Worm (Caenorhabditis elegans) whole organism, L2 larva: ENCODE results near the gene sri-38.
"Not testable (repeated sequence)": the region's sequence is repeated elsewhere in the genome, so short reads cannot be mapped to it uniquely, and the experiment has no call there.

ENCODE experiments used
- C34F6.9 ChIP-seq: fragments of 150-350 bp; optimal IDR thresholded peaks from 2 replicates; lab custom pipeline; 2014; ENCODE audit warnings: missing biosample characterization, missing genetic modification characterization
- F13H6.1 ChIP-seq: sonication (generic microtip); optimal IDR thresholded peaks from 2 replicates; lab custom pipeline; 2016; ENCODE audit warnings: missing genetic modification characterization, missing compliant biosample characterization
- Y55F3AM.14 ChIP-seq: fragments of 200-800 bp; sonication (Bioruptor generic); optimal IDR thresholded peaks from 2 replicates; lab custom pipeline; 2018; ENCODE audit warnings: mild to moderate bottlenecking, missing genetic modification characterization, missing compliant biosample characterization
- ZK546.5 ChIP-seq: sonication (generic microtip); optimal IDR thresholded peaks from 2 replicates; lab custom pipeline; 2017; ENCODE audit warnings: missing biosample characterization, missing genetic modification characterization
- alr-1 ChIP-seq: fragments of 150-350 bp; optimal IDR thresholded peaks from 2 replicates; lab custom pipeline; 2014; ENCODE audit warnings: missing biosample characterization, missing genetic modification characterization
- aly-2 ChIP-seq: fragments of 150-350 bp; optimal IDR thresholded peaks from 2 replicates; lab custom pipeline; 2014; ENCODE audit warnings: missing biosample characterization, missing genetic modification characterization
- ama-1 ChIP-seq: fragments of 150-350 bp; optimal IDR thresholded peaks from 2 replicates; lab custom pipeline; 2018; ENCODE audit warnings: inconsistent platforms
- blmp-1 ChIP-seq: sonication (generic microtip); optimal IDR thresholded peaks from 2 replicates; lab custom pipeline; 2017; ENCODE audit warnings: missing genetic modification characterization, mild to moderate bottlenecking, missing compliant biosample characterization, antibody characterized with exemption, moderate library complexity; ENCODE audit not compliant: insufficient read depth
- ceh-16 ChIP-seq: fragments of 150-350 bp; optimal IDR thresholded peaks from 2 replicates; lab custom pipeline; 2014; ENCODE audit warnings: missing biosample characterization, missing genetic modification characterization
- ceh-82 ChIP-seq: fragments of 150-350 bp; optimal IDR thresholded peaks from 2 replicates; lab custom pipeline; 2014; ENCODE audit warnings: missing biosample characterization, missing genetic modification characterization
- crh-2 ChIP-seq: sonication (generic microtip); optimal IDR thresholded peaks from 2 replicates; lab custom pipeline; 2017; ENCODE audit warnings: missing biosample characterization, missing genetic modification characterization
- dmd-4 ChIP-seq: sonication (generic microtip); optimal IDR thresholded peaks from 2 replicates; lab custom pipeline; 2017; ENCODE audit warnings: missing biosample characterization, missing genetic modification characterization
- egl-27 ChIP-seq: sonication (generic microtip); optimal IDR thresholded peaks from 3 replicates; lab custom pipeline; 2017; ENCODE audit warnings: missing biosample characterization, missing genetic modification reagents, missing genetic modification characterization
- gmeb-1 ChIP-seq: fragments of 150-350 bp; optimal IDR thresholded peaks from 2 replicates; lab custom pipeline; 2014; ENCODE audit warnings: missing biosample characterization, missing genetic modification characterization
- lin-11 ChIP-seq: fragments of 150-350 bp; sonication (generic microtip); optimal IDR thresholded peaks from 2 replicates; lab custom pipeline; 2014; ENCODE audit warnings: missing biosample characterization, missing genetic modification characterization, inconsistent platforms, mixed read lengths
- lin-13 ChIP-seq: fragments of 150-350 bp; optimal IDR thresholded peaks from 2 replicates; lab custom pipeline; 2014; ENCODE audit warnings: missing biosample characterization, missing genetic modification reagents, missing genetic modification characterization
- lin-39 ChIP-seq: fragments of 150-350 bp; optimal IDR thresholded peaks from 2 replicates; lab custom pipeline; 2014; ENCODE audit warnings: missing biosample characterization, missing genetic modification reagents, missing genetic modification characterization
- lsy-2 ChIP-seq, 2 experiments: fragments of 150-350 bp in 1 of 2; sonication (generic microtip) in 1 of 2; optimal IDR thresholded peaks; 2 replicates each; lab custom pipeline; 2014 to 2017; ENCODE audit warnings: missing biosample characterization in 2 of 2, missing genetic modification characterization in 2 of 2
- mbf-1 ChIP-seq: sonication (generic microtip); optimal IDR thresholded peaks from 2 replicates; lab custom pipeline; 2017; ENCODE audit warnings: missing biosample characterization, missing genetic modification characterization
- mdl-1 ChIP-seq, 2 experiments: fragments of 150-350 bp in 1 of 2; sonication (generic microtip) in 1 of 2; optimal IDR thresholded peaks; 2 replicates each; lab custom pipeline; 2017; ENCODE audit warnings: missing biosample characterization in 2 of 2, missing genetic modification characterization in 2 of 2
- nhr-11 ChIP-seq: fragments of 150-350 bp; optimal IDR thresholded peaks from 2 replicates; lab custom pipeline; 2014; ENCODE audit warnings: missing biosample characterization, missing genetic modification characterization
- nhr-25 ChIP-seq: fragments of 150-350 bp; sonication (generic microtip); optimal IDR thresholded peaks from 3 replicates; lab custom pipeline; 2014; ENCODE audit warnings: missing biosample characterization, missing genetic modification characterization
- nhr-6 ChIP-seq: fragments of 150-350 bp; optimal IDR thresholded peaks from 2 replicates; lab custom pipeline; 2014; ENCODE audit warnings: missing biosample characterization, missing genetic modification characterization
- nhr-77 ChIP-seq: fragments of 150-350 bp; optimal IDR thresholded peaks from 2 replicates; lab custom pipeline; 2014; ENCODE audit warnings: missing biosample characterization, missing genetic modification characterization
- peb-1 ChIP-seq: fragments of 150-350 bp; optimal IDR thresholded peaks from 2 replicates; lab custom pipeline; 2014; ENCODE audit warnings: missing biosample characterization, missing genetic modification characterization
- sem-4 ChIP-seq: fragments of 150-350 bp; optimal IDR thresholded peaks from 2 replicates; lab custom pipeline; 2014; ENCODE audit warnings: missing biosample characterization, missing genetic modification reagents, missing genetic modification characterization
- sma-3 ChIP-seq: sonication (generic microtip); optimal IDR thresholded peaks from 2 replicates; lab custom pipeline; 2016; ENCODE audit warnings: missing genetic modification reagents, missing genetic modification characterization, missing compliant biosample characterization
- sma-9 ChIP-seq, 2 experiments: fragments of 150-350 bp in 1 of 2; sonication (generic microtip) in 1 of 2; optimal IDR thresholded peaks; 2 replicates each; lab custom pipeline; 2014 to 2016; ENCODE audit warnings: missing genetic modification characterization in 2 of 2, mild to moderate bottlenecking in 1 of 2, missing biosample characterization in 1 of 2, missing compliant biosample characterization in 1 of 2, missing genetic modification reagents in 1 of 2, moderate library complexity in 1 of 2
- unc-39 ChIP-seq: fragments of 150-350 bp; optimal IDR thresholded peaks from 2 replicates; lab custom pipeline; 2014; ENCODE audit warnings: missing biosample characterization, missing genetic modification characterization
- unc-55 ChIP-seq: fragments of 150-350 bp; sonication (generic microtip); optimal IDR thresholded peaks from 3 replicates; lab custom pipeline; 2014; ENCODE audit warnings: missing biosample characterization, missing genetic modification reagents, missing genetic modification characterization
- unc-62 ChIP-seq: fragments of 150-350 bp; optimal IDR thresholded peaks from 2 replicates; lab custom pipeline; 2014; ENCODE audit warnings: missing biosample characterization, missing genetic modification reagents, missing genetic modification characterization
- zag-1 ChIP-seq: fragments of 150-350 bp; optimal IDR thresholded peaks from 2 replicates; lab custom pipeline; 2014; ENCODE audit warnings: missing biosample characterization, missing genetic modification characterization

The sri-38 gene

DNA sequence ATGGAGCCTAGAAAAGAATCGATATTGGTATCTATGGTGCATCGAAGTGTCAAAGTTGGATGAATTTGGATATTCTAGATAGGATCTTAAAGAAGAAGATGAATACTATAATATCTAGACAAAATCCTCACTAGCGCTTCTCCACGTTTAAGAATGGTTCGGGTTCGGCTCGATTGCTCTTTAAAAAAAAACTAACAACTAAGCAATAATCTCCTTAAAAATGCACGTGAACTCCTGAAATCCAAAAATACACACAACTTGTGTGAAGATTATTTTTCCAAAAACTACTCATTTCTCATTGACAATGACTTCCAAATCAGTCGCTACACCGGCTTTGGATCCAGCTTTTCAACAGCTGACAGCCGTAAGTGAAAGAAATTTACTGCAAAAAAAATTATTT, 20.5 kb downstream of the sri-38 start, which contains the start of gene D2062.1:
Gene D2062.1 (plus strand): TSS at position 301 of the 400 bp plus-strand sequence.
- TF ChIP-seq dmd-4 (tag; lab: Kevin White, UChicago): no peak
- no peak for TF ChIP-seq mbf-1 (tag; lab: Kevin White, UChicago)
- TF ChIP-seq F13H6.1: no peak
- no peak for TF ChIP-seq lin-13 (GFP tag; lab: Kevin White, UChicago)
- TF ChIP-seq blmp-1 (tag; lab: Kevin White, UChicago): no peak
- TF ChIP-seq nhr-25: no peak
- no peak for TF ChIP-seq unc-62 (GFP tag; lab: Kevin White, UChicago)
- TF ChIP-seq ceh-82 (tag; lab: Kevin White, UChicago): no peak
- no peak for TF ChIP-seq unc-39
- no peak for TF ChIP-seq sem-4 (tag; lab: Kevin White, UChicago)
- TF ChIP-seq nhr-11 (tag; lab: Kevin White, UChicago): no peak
- no peak for TF ChIP-seq mdl-1 (tag; optimal IDR thresholded peaks at IDR 0.05; lab: Kevin White, UChicago)
- TF ChIP-seq ZK546.5 (tag; lab: Kevin White, UChicago): no peak
- TF ChIP-seq lin-11: no peak
- TF ChIP-seq lin-39 (tag; lab: Kevin White, UChicago): no peak
- TF ChIP-seq sma-9 (GFP tag; optimal IDR thresholded peaks at IDR 0.05; lab: Kevin White, UChicago): no peak
- TF ChIP-seq sma-9 (tag; optimal IDR thresholded peaks at IDR 0.05; lab: Kevin White, UChicago): no peak
- TF ChIP-seq nhr-77 (tag; lab: Kevin White, UChicago): no peak
- TF ChIP-seq sma-3 (GFP tag; lab: Kevin White, UChicago): no peak
- TF ChIP-seq gmeb-1 (tag; lab: Kevin White, UChicago): no peak
- TF ChIP-seq, all 48 proteins: peak for 0

DNA sequence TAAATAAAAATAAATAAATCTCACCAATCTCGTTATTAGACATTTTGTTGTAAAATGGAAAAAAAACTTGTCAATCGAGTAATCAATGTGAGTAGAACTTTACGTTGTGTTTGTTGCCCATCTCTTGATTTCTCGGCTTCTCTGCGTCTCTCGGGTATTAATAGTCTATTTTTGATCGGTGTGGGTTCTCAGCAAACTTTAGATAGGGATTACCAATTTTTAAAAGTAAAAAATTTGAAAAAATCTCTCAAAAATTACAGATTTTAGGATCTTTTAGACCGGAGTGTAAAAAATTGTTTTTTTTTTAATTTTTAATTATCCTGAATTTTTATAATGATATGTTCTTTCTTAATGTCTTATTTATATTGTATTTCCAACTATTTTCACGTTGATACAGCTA, 26.7 kb downstream of the sri-38 start, which contains the start of gene F22E5.21:
Gene F22E5.21 (minus strand): TSS at position 101 of the 400 bp plus-strand sequence.
- no peak for TF ChIP-seq ceh-16
- no peak for TF ChIP-seq ama-1
- TF ChIP-seq sma-3 (GFP tag; lab: Kevin White, UChicago): no peak
- TF ChIP-seq, all 48 proteins: peak for 0

DNA sequence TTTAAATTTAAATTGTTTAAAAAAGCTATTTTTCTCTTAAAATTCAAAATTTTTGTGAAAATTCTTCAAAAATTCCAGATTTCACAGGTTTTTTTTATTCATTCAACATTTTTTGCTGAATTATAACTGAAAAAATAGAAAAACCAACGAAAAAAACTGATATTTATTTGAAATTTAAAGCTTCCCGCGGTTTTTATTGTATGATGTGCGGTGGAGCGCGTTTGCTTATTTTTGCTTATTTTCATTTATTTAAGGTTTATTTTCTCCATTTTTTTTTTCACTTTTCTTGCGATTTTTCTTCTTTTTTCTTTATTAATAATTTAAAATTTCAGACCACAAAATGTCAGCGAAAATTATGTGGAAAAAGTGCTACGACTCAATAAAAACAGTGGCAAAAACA, 27.4 kb downstream of the sri-38 start, which contains the start of gene F22E5.9:
Gene F22E5.9 (plus strand): TSS at position 327 of the 400 bp plus-strand sequence.
- TF ChIP-seq gmeb-1 (tag; lab: Kevin White, UChicago) (peak; percentile 91), nhr-6 (tag; lab: Kevin White, UChicago) (no peak), unc-55 (GFP tag; lab: Kevin White, UChicago) (peak; percentile 61), C34F6.9 (tag; lab: Kevin White, UChicago) (peak; percentile 26)

ce11 chrII:2639401-2640088, 28.9 kb downstream of the sri-38 start, which contains the start of gene F22E5.8:
Gene F22E5.8, plus strand, starts transcription at chrII:2640038.
- not testable (repeated sequence) for TF ChIP-seq crh-2, nhr-77, peb-1 (tag; lab: Kevin White, UChicago)

DNA sequence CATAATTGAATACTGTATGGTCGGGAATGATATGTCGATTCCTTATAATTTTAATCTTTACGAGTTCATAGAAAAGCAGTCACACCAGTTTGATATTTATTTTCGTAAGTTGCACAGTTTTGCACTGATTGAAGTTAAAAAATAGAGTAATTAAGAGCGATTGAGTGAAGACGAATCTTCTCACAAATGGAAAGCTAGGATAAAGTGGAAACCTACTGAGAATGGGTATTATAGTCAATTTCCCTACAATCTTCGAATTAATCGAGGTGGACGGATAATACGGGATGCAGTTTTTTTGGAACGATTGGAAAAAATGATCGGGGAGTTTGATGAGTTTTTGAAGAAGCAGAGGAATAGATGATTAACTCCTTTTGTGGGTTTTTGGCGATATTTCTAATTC, 30.3 kb downstream of the sri-38 start, which contains the start of gene F22E5.23:
Gene F22E5.23 (plus strand): TSS at position 301 of the 400 bp plus-strand sequence.
- TF ChIP-seq ama-1: no peak
- TF ChIP-seq lin-39 (tag; lab: Kevin White, UChicago): no peak
- no peak for TF ChIP-seq zag-1 (tag; lab: Kevin White, UChicago)
- no peak for TF ChIP-seq alr-1 (tag; lab: Kevin White, UChicago)
- TF ChIP-seq aly-2 (tag; lab: Kevin White, UChicago): no peak
- TF ChIP-seq blmp-1 (tag; lab: Kevin White, UChicago): no peak
- TF ChIP-seq egl-27 (tag; lab: Kevin White, UChicago): no peak
- no peak for TF ChIP-seq mbf-1 (tag; lab: Kevin White, UChicago)
- no peak for TF ChIP-seq crh-2 (tag; lab: Kevin White, UChicago)
- TF ChIP-seq gmeb-1 (tag; lab: Kevin White, UChicago): no peak
- no peak for TF ChIP-seq Y55F3AM.14 (GFP tag; lab: Kevin White, UChicago)
- no peak for TF ChIP-seq lsy-2 (tag; optimal IDR thresholded peaks at IDR 0.05; lab: Kevin White, UChicago)
- TF ChIP-seq ZK546.5 (tag; lab: Kevin White, UChicago): no peak
